Fruit fly (Drosophila melanogaster) whole organism, pupa: ENCODE results near the gene IFT52.

Source experiments
- CG10348 ChIP-seq: fragments of 200-800 bp; sonication (Bioruptor generic); IDR thresholded peaks from 2 replicates; pipeline ENCODE4 v1.3.6; 2022; ENCODE audit warnings: missing biosample characterization, missing genetic modification characterization
- CG12605 ChIP-seq: fragments of 200-800 bp; sonication (Bioruptor generic); IDR thresholded peaks from 2 replicates; pipeline ENCODE4 v1.3.6; 2022; ENCODE audit warnings: missing biosample characterization, missing genetic modification characterization
- CG13204 ChIP-seq: fragments of 200-800 bp; sonication (Bioruptor generic); optimal IDR thresholded peaks from 2 replicates; lab custom pipeline; 2018; ENCODE audit warnings: missing biosample characterization, mild to moderate bottlenecking, missing genetic modification characterization, moderate library complexity
- CG14655 ChIP-seq: fragments of 200-800 bp; sonication (Bioruptor generic); optimal IDR thresholded peaks from 3 replicates; lab custom pipeline; 2017; ENCODE audit warnings: mild to moderate bottlenecking, missing biosample characterization, missing genetic modification reagents, missing genetic modification characterization
- CG15710 ChIP-seq: fragments of 200-800 bp; sonication (Bioruptor generic); optimal IDR thresholded peaks from 2 replicates; lab custom pipeline; 2018; ENCODE audit warnings: missing biosample characterization, mild to moderate bottlenecking, missing genetic modification characterization, moderate library complexity
- CG17806 ChIP-seq: fragments of 200-800 bp; sonication (Bioruptor generic); optimal IDR thresholded peaks from 2 replicates; lab custom pipeline; 2018; ENCODE audit warnings: missing biosample characterization, mild to moderate bottlenecking, missing genetic modification characterization, moderate library complexity
- CG32121 ChIP-seq: fragments of 200-800 bp; sonication (Bioruptor generic); IDR thresholded peaks from 2 replicates; pipeline ENCODE4 v1.3.6; 2022; ENCODE audit warnings: missing biosample characterization, missing genetic modification characterization
- CG34367 ChIP-seq: fragments of 200-800 bp; sonication (Bioruptor generic); optimal IDR thresholded peaks from 2 replicates; lab custom pipeline; 2018; ENCODE audit warnings: missing biosample characterization, mild to moderate bottlenecking, missing genetic modification characterization
- CG4496 ChIP-seq: fragments of 200-800 bp; sonication (Bioruptor generic); IDR thresholded peaks from 3 replicates; pipeline ENCODE4 v1.3.6; 2022; ENCODE audit warnings: missing biosample characterization, missing genetic modification characterization
- CG8159 ChIP-seq: fragments of 200-800 bp; sonication (Bioruptor generic); optimal IDR thresholded peaks from 3 replicates; lab custom pipeline; 2018; ENCODE audit warnings: missing biosample characterization, mild to moderate bottlenecking, missing genetic modification characterization, moderate library complexity
- CG8301 ChIP-seq: fragments of 200-800 bp; sonication (Bioruptor generic); optimal IDR thresholded peaks from 2 replicates; lab custom pipeline; 2018; ENCODE audit warnings: missing biosample characterization, mild to moderate bottlenecking, missing genetic modification characterization
- CG9948 ChIP-seq: fragments of 200-800 bp; sonication (Bioruptor generic); optimal IDR thresholded peaks from 2 replicates; lab custom pipeline; 2018; ENCODE audit warnings: missing biosample characterization, mild to moderate bottlenecking, missing genetic modification characterization, moderate library complexity
- D1 ChIP-seq: fragments of 200-800 bp; sonication (Bioruptor generic); optimal IDR thresholded peaks from 2 replicates; lab custom pipeline; 2018; ENCODE audit warnings: missing biosample characterization, mild to moderate bottlenecking, missing genetic modification characterization, moderate library complexity
- EcR ChIP-seq: fragments of 200-800 bp; sonication (Bioruptor generic); optimal IDR thresholded peaks from 3 replicates; lab custom pipeline; 2019; ENCODE audit warnings: missing biosample characterization, missing genetic modification characterization, mild to moderate bottlenecking, moderate library complexity, missing genetic modification reagents
- Ets98B ChIP-seq: fragments of 200-800 bp; sonication (Bioruptor generic); IDR thresholded peaks from 2 replicates; pipeline ENCODE4 v1.3.6; 2022; ENCODE audit warnings: missing biosample characterization, missing genetic modification characterization
- Pif1A ChIP-seq: fragments of 200-800 bp; sonication (Bioruptor generic); optimal IDR thresholded peaks from 3 replicates; lab custom pipeline; 2016; ENCODE audit warnings: missing biosample characterization, missing genetic modification characterization
- Pif1B ChIP-seq: fragments of 200-800 bp; sonication (Bioruptor generic); optimal IDR thresholded peaks from 3 replicates; lab custom pipeline; 2016; ENCODE audit warnings: missing biosample characterization, missing genetic modification characterization
- fd96Ca ChIP-seq: fragments of 200-800 bp; sonication (Bioruptor generic); IDR thresholded peaks from 3 replicates; pipeline ENCODE4 v1.3.6; 2022; ENCODE audit warnings: missing biosample characterization, missing genetic modification characterization
- gl ChIP-seq: fragments of 200-800 bp; sonication (Bioruptor generic); optimal IDR thresholded peaks from 2 replicates; lab custom pipeline; 2018; ENCODE audit warnings: missing biosample characterization, mild to moderate bottlenecking, missing genetic modification characterization
- rn ChIP-seq: fragments of 200-800 bp; sonication (Bioruptor generic); IDR thresholded peaks from 2 replicates; pipeline ENCODE4 v1.3.6; 2022; ENCODE audit warnings: missing biosample characterization, missing genetic modification characterization

The IFT52 gene

DNA sequence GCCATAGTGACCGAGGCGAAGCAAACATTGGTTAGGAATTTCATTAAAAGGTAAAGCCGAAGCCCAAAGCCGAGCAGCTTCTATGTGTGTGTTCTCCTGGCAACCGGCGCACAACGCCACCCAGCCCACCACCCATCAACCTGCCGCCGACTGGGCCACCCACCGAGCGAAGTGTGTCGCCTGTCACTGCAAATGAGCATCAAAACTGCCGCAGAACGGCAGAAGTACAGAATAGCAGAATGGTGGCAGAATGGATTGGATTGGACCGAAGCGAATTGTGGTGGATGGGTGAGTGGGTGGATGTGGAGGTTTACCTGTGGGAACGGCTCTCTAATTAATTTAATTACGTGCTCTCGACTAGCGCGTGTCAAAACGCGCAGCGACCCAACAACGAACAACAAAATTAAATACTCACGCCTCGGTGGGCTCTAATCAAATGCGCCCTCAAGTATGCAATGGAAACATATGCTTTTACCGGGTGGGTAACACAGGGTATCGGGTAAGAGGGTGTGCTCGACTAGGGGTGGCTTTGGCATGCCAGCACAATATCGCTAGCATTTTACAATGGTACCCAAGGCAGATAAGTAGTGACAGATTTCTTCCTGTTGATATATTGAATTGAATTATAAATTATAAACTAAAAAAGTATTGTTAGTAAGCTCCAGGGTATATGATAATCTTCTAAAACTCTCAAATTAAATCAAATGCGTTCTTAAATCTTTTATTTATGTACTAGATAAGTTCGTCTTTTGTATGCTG, 17.5 kb downstream of the IFT52 start:
- TF ChIP-seq CG14655 (no peak), EcR (GFP tag; lab: Kevin White, UChicago) (no peak), rn (GFP tag; lab: Robert Waterston, UW) (no peak)

dm6 chr2L:6536044-6536581, 21.2 kb downstream of the IFT52 start:
- TF ChIP-seq EcR (GFP tag; lab: Kevin White, UChicago) = peak; percentile 3
- no peak for TF ChIP-seq CG34367 (tag; lab: Kevin White, UChicago)

dm6 chr2L:6534125-6534815, 23.0 kb downstream of the IFT52 start:
- TF ChIP-seq CG8301 (tag; lab: Kevin White, UChicago) (no peak), CG8159 (tag; lab: Kevin White, UChicago) (no peak), CG10348 (GFP tag; lab: Robert Waterston, UW) (no peak)

- TF ChIP-seq Pif1B (GFP tag; lab: Kevin White, UChicago) (no peak), CG13204 (GFP tag; lab: Kevin White, UChicago) (peak; percentile 0)
- TF ChIP-seq, all 21 proteins: peak for 1
Measured at dm6 chr2L:6533719-6534118, 23.6 kb downstream of the IFT52 start.

DNA sequence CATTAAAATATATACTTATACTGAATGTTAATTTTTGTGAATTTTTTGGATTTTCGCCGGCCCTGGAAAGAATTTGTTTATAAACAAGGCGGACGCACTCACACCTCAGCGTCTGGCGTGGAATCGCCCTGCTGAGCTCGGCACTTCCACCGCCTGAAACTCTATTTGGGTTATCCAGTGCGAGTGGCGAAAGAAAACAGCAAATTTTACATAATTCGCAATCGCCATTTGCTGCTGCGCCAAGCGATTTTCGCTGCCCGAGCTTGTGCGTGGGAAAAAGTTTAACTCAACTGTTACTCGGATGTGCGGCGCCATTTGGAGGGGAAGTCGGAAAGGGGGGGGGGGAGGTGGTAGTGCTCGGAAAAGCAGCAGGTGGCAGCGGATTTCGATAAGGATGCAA, 24.3 kb downstream of the IFT52 start:
- TF ChIP-seq CG12605 (GFP tag; lab: Robert Waterston, UW) = no peak
- no peak for TF ChIP-seq fd96Ca (GFP tag; lab: Robert Waterston, UW)
- no peak for TF ChIP-seq D1 (tag; lab: Kevin White, UChicago)
- TF ChIP-seq CG34367 (tag; lab: Kevin White, UChicago) = no peak
- TF ChIP-seq CG8159 (tag; lab: Kevin White, UChicago) = no peak
- TF ChIP-seq CG4496 = no peak
- no peak for TF ChIP-seq CG15710 (tag; lab: Kevin White, UChicago)
- TF ChIP-seq CG32121 = no peak
- no peak for TF ChIP-seq CG9948 (tag; lab: Kevin White, UChicago)
- no peak for TF ChIP-seq EcR (GFP tag; lab: Kevin White, UChicago)

DNA sequence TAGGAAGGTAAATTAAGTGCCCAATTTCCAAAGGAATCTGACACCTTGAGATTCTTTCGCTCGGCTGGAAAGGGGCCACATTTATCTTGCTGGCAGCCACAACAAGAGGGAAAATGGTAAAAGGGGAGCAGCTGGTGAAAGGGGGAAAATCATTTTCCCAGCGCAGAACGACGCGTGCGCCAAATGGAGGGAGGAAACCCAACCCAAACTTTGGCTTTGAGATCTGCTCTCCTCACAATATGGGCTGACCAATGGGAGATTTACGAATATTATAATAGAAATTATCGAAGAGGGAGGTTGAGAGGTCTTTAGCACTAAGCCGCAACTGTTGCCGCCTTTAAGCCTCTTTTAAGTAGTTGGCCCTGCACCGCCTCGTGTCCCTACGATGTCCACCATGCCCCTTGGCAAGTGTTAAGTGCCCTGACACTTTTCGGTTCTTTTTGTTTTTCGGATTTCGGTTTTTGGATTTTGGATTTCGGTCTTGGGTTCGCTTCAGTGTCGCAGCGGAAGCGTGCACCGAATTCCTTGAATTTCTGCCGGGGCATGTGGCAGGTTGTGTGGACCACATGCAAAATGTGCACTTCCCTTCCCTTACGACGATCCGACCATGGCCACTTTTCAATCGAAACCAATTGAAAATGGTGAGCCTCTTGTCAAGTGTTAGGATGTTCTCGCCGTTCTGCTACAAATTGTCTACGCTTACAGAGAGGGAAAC, 25.2 kb downstream of the IFT52 start:
- TF ChIP-seq Pif1A (GFP tag; lab: Kevin White, UChicago) = no peak
- no peak for TF ChIP-seq CG8301 (tag; lab: Kevin White, UChicago)
- TF ChIP-seq CG10348 (GFP tag; lab: Robert Waterston, UW) = no peak
- no peak for TF ChIP-seq CG17806 (tag; lab: Kevin White, UChicago)
- TF ChIP-seq rn (GFP tag; lab: Robert Waterston, UW) = no peak
- TF ChIP-seq D1 (tag; lab: Kevin White, UChicago) = no peak
- no peak for TF ChIP-seq CG32121
- TF ChIP-seq EcR (GFP tag; lab: Kevin White, UChicago) = no peak
- TF ChIP-seq Ets98B (GFP tag; lab: Robert Waterston, UW) = no peak
- TF ChIP-seq fd96Ca (GFP tag; lab: Robert Waterston, UW) = no peak
- no peak for TF ChIP-seq CG13204 (GFP tag; lab: Kevin White, UChicago)
- TF ChIP-seq CG9948 (tag; lab: Kevin White, UChicago) = no peak
- TF ChIP-seq, all 21 proteins: peak for 0

- no peak for TF ChIP-seq gl (tag; lab: Kevin White, UChicago)
- TF ChIP-seq CG13204 (GFP tag; lab: Kevin White, UChicago) = no peak
- TF ChIP-seq fd96Ca (GFP tag; lab: Robert Waterston, UW) = no peak
Measured at dm6 chr2L:6530952-6531512, 26.3 kb downstream of the IFT52 start.
